Worm (Caenorhabditis elegans) whole organism, young adult: Measurements from ENCODE around the gene C06E2.5.
A peak's percentile ranks its signal among the peaks of the same experiment; 100 is the strongest.

Source experiments
- B0019.2 ChIP-seq: fragments of 200-800 bp; sonication (Bioruptor generic); conservative IDR thresholded peaks from 2 replicates; pipeline ENCODE4 v1.3.6; 2022; ENCODE audit warnings: missing genetic modification reagents, missing genetic modification characterization, missing compliant biosample characterization
- B0035.1 ChIP-seq: sonication (generic microtip); optimal IDR thresholded peaks from 2 replicates; lab custom pipeline; 2016; ENCODE audit warnings: missing genetic modification characterization, mild to moderate bottlenecking, missing compliant biosample characterization, missing genotype, missing genetic modification reagents
- C06A6.2 ChIP-seq: fragments of 200-800 bp; sonication (Bioruptor generic); conservative IDR thresholded peaks from 2 replicates; pipeline ENCODE4 v1.3.6; 2022; ENCODE audit warnings: missing genetic modification characterization, missing compliant biosample characterization
- F23B12.7 ChIP-seq: sonication (generic microtip); optimal IDR thresholded peaks from 2 replicates; lab custom pipeline; 2017; ENCODE audit warnings: missing genetic modification characterization, mild to moderate bottlenecking, missing compliant biosample characterization, antibody characterized with exemption, moderate library complexity; ENCODE audit not compliant: insufficient read depth
- F55B11.4 ChIP-seq: sonication (generic microtip); optimal IDR thresholded peaks from 2 replicates; lab custom pipeline; 2016; ENCODE audit warnings: missing compliant biosample characterization, missing genetic modification characterization, borderline replicate concordance; ENCODE audit not compliant: insufficient read depth
- K12H6.12 ChIP-seq: fragments of 200-800 bp; sonication (Bioruptor generic); optimal IDR thresholded peaks from 2 replicates; lab custom pipeline; 2018; ENCODE audit warnings: mild to moderate bottlenecking, missing genetic modification characterization, missing compliant biosample characterization
- T26A5.8 ChIP-seq: sonication (generic microtip); optimal IDR thresholded peaks from 2 replicates; lab custom pipeline; 2016; ENCODE audit warnings: missing genetic modification characterization, missing compliant biosample characterization
- Y53F4B.3 ChIP-seq: fragments of 200-800 bp; sonication (Bioruptor generic); IDR thresholded peaks from 2 replicates; pipeline ENCODE4 v1.3.6; 2022; ENCODE audit warnings: missing genetic modification reagents, missing genetic modification characterization, missing compliant biosample characterization
- Y53G8AR.9 ChIP-seq: fragments of 200-800 bp; sonication (Bioruptor generic); conservative IDR thresholded peaks from 2 replicates; pipeline ENCODE4 v1.3.6; 2022; ENCODE audit warnings: missing genetic modification reagents, missing genetic modification characterization, missing compliant biosample characterization
- akir-1 ChIP-seq: fragments of 200-800 bp; sonication (Bioruptor generic); optimal IDR thresholded peaks from 2 replicates; lab custom pipeline; 2018; ENCODE audit warnings: mild to moderate bottlenecking, missing genetic modification characterization, moderate library complexity, missing compliant biosample characterization
- ama-1 ChIP-seq, 3 experiments: fragments of 150-350 bp in 1 of 3; sonication (generic microtip) in 2 of 3; optimal IDR thresholded peaks; 2 replicates each; lab custom pipeline; 2014 to 2018; ENCODE audit warnings: missing biosample characterization in 2 of 3, missing genetic modification characterization in 2 of 3, missing genetic modification reagents in 2 of 3
- aptf-3 ChIP-seq: fragments of 200-800 bp; sonication (Bioruptor generic); IDR thresholded peaks from 2 replicates; pipeline ENCODE4 v1.3.6; 2022; ENCODE audit warnings: missing genetic modification characterization, missing compliant biosample characterization
- atf-7 ChIP-seq: sonication (generic microtip); optimal IDR thresholded peaks from 2 replicates; lab custom pipeline; 2017; ENCODE audit warnings: mild to moderate bottlenecking, missing genetic modification characterization, missing compliant biosample characterization
- cebp-1 ChIP-seq, 2 experiments: fragments of 200-800 bp in 1 of 2; sonication (Bioruptor generic) in 1 of 2; sonication (generic microtip) in 1 of 2; IDR thresholded peaks in 1 of 2; optimal IDR thresholded peaks in 1 of 2; 2 replicates each; pipeline versions ENCODE4 v1.3.6 to Lab custom; 2017 to 2022; ENCODE audit warnings: missing compliant biosample characterization in 2 of 2, missing genetic modification characterization in 2 of 2, mild to moderate bottlenecking in 1 of 2, missing genetic modification reagents in 1 of 2, moderate library complexity in 1 of 2
- cebp-2 ChIP-seq: fragments of 200-800 bp; sonication (Bioruptor generic); IDR thresholded peaks from 2 replicates; pipeline ENCODE4 v1.3.6; 2022; ENCODE audit warnings: missing genetic modification characterization, missing compliant biosample characterization
- ceh-100 ChIP-seq: fragments of 200-800 bp; sonication (Bioruptor generic); IDR thresholded peaks from 2 replicates; pipeline ENCODE4 v1.3.6; 2022; ENCODE audit warnings: missing genetic modification reagents, missing genetic modification characterization, missing compliant biosample characterization
- dox-1 ChIP-seq: fragments of 200-800 bp; sonication (Bioruptor generic); IDR thresholded peaks from 2 replicates; pipeline ENCODE4 v1.3.6; 2022; ENCODE audit warnings: missing genetic modification reagents, missing genetic modification characterization, missing compliant biosample characterization
- egl-44 ChIP-seq: fragments of 200-800 bp; sonication (Bioruptor generic); IDR thresholded peaks from 2 replicates; pipeline ENCODE4 v1.3.6; 2022; ENCODE audit warnings: missing genetic modification reagents, missing genetic modification characterization, missing compliant biosample characterization
- ets-4 ChIP-seq: fragments of 200-800 bp; sonication (Bioruptor generic); optimal IDR thresholded peaks from 2 replicates; lab custom pipeline; 2018; ENCODE audit warnings: mild to moderate bottlenecking, missing genetic modification characterization, missing compliant biosample characterization
- gei-17 ChIP-seq: fragments of 200-800 bp; sonication (Bioruptor generic); optimal IDR thresholded peaks from 2 replicates; lab custom pipeline; 2018; ENCODE audit warnings: mild to moderate bottlenecking, missing genetic modification characterization, missing compliant biosample characterization
- hlh-12 ChIP-seq: sonication (generic microtip); optimal IDR thresholded peaks from 2 replicates; lab custom pipeline; 2016; ENCODE audit warnings: missing genetic modification characterization, missing compliant biosample characterization
- hmg-20 ChIP-seq: fragments of 200-800 bp; sonication (Bioruptor generic); IDR thresholded peaks from 2 replicates; pipeline ENCODE4 v1.3.6; 2022; ENCODE audit warnings: missing genetic modification reagents, missing genetic modification characterization, missing compliant biosample characterization
- let-526 ChIP-seq: fragments of 200-800 bp; sonication (Bioruptor generic); IDR thresholded peaks from 2 replicates; pipeline ENCODE4 v1.3.6; 2022; ENCODE audit warnings: missing genetic modification reagents, missing genetic modification characterization, missing compliant biosample characterization
- lin-40 ChIP-seq: sonication (generic microtip); optimal IDR thresholded peaks from 2 replicates; lab custom pipeline; 2016; ENCODE audit warnings: missing genetic modification characterization, mild to moderate bottlenecking, missing compliant biosample characterization, missing genotype, missing genetic modification reagents
- lsy-27 ChIP-seq: sonication (generic microtip); optimal IDR thresholded peaks from 2 replicates; lab custom pipeline; 2017; ENCODE audit warnings: missing genetic modification characterization, mild to moderate bottlenecking, missing compliant biosample characterization, antibody characterized with exemption, missing genotype, borderline replicate concordance; ENCODE audit not compliant: insufficient read depth
- madf-10 ChIP-seq: sonication (generic microtip); optimal IDR thresholded peaks from 2 replicates; lab custom pipeline; 2016; ENCODE audit warnings: mild to moderate bottlenecking, missing genetic modification characterization, missing compliant biosample characterization
- madf-8 ChIP-seq: fragments of 200-800 bp; sonication (Bioruptor generic); conservative IDR thresholded peaks from 2 replicates; pipeline ENCODE4 v1.3.6; 2022; ENCODE audit warnings: missing genetic modification reagents, missing genetic modification characterization, missing compliant biosample characterization
- mcd-1 ChIP-seq: fragments of 200-800 bp; sonication (Bioruptor generic); IDR thresholded peaks from 2 replicates; pipeline ENCODE4 v1.3.6; 2022; ENCODE audit warnings: missing genetic modification reagents, missing genetic modification characterization, missing compliant biosample characterization
- mes-4 ChIP-seq: sonication (generic microtip); optimal IDR thresholded peaks from 2 replicates; lab custom pipeline; 2016; ENCODE audit warnings: missing genotype, missing genetic modification characterization, missing compliant biosample characterization
- nfya-2 ChIP-seq: fragments of 200-800 bp; sonication (Bioruptor generic); IDR thresholded peaks from 2 replicates; pipeline ENCODE4 v1.3.6; 2022; ENCODE audit warnings: missing genetic modification reagents, missing genetic modification characterization, missing compliant biosample characterization
- nhr-27 ChIP-seq: fragments of 200-800 bp; sonication (Bioruptor generic); optimal IDR thresholded peaks from 2 replicates; lab custom pipeline; 2018; ENCODE audit warnings: mild to moderate bottlenecking, missing genetic modification characterization, moderate library complexity, missing compliant biosample characterization
- nhr-80 ChIP-seq: sonication (generic microtip); optimal IDR thresholded peaks from 2 replicates; lab custom pipeline; 2016; ENCODE audit warnings: missing genetic modification characterization, missing compliant biosample characterization
- nhr-90 ChIP-seq: sonication (generic microtip); optimal IDR thresholded peaks from 2 replicates; lab custom pipeline; 2016; ENCODE audit warnings: missing genotype, mild to moderate bottlenecking, missing genetic modification characterization, missing compliant biosample characterization
- rcor-1 ChIP-seq: fragments of 200-800 bp; sonication (Bioruptor generic); IDR thresholded peaks from 2 replicates; pipeline ENCODE4 v1.3.6; 2022; ENCODE audit warnings: missing genetic modification reagents, missing genetic modification characterization, missing compliant biosample characterization
- rpc-1 ChIP-seq, 2 experiments: fragments of 150-350 bp in 1 of 2; sonication (generic microtip) in 1 of 2; optimal IDR thresholded peaks; 2 replicates each; lab custom pipeline; 2014 to 2018; ENCODE audit warnings: missing biosample characterization in 1 of 2, missing genetic modification characterization in 1 of 2, missing genetic modification reagents in 1 of 2, missing genotype in 1 of 2
- snpc-1.1 ChIP-seq: sonication (generic microtip); optimal IDR thresholded peaks from 2 replicates; lab custom pipeline; 2017; ENCODE audit warnings: missing genetic modification characterization, mild to moderate bottlenecking, missing compliant biosample characterization, antibody characterized with exemption, moderate library complexity, missing genotype, missing genetic modification reagents; ENCODE audit not compliant: insufficient read depth
- snpc-1.3 ChIP-seq: sonication (generic microtip); optimal IDR thresholded peaks from 2 replicates; lab custom pipeline; 2017; ENCODE audit warnings: missing genetic modification characterization, mild to moderate bottlenecking, missing compliant biosample characterization, antibody characterized with exemption, moderate library complexity, missing genotype, missing genetic modification reagents; ENCODE audit not compliant: insufficient read depth
- snpc-3.4 ChIP-seq: sonication (generic microtip); optimal IDR thresholded peaks from 2 replicates; lab custom pipeline; 2017; ENCODE audit warnings: missing genetic modification characterization, mild to moderate bottlenecking, missing compliant biosample characterization, antibody characterized with exemption, moderate library complexity, missing genotype, missing genetic modification reagents
- snpc-4 ChIP-seq, 5 experiments: fragments of 150-350 bp in 1 of 5; sonication (generic microtip) in 4 of 5; optimal IDR thresholded peaks; 2 replicates each; lab custom pipeline; 2014 to 2018; ENCODE audit warnings: missing genetic modification characterization in 5 of 5, missing biosample characterization in 3 of 5, antibody characterized with exemption in 2 of 5, mild to moderate bottlenecking in 2 of 5, missing compliant biosample characterization in 2 of 5, missing genotype in 2 of 5, moderate library complexity in 2 of 5, missing genetic modification reagents in 1 of 5
- tbp1 ChIP-seq: fragments of 200-800 bp; sonication (Bioruptor generic); optimal IDR thresholded peaks from 2 replicates; lab custom pipeline; 2018; ENCODE audit warnings: mild to moderate bottlenecking, missing genetic modification characterization, missing compliant biosample characterization
- tlf-1 ChIP-seq: fragments of 200-800 bp; sonication (Bioruptor generic); optimal IDR thresholded peaks from 2 replicates; lab custom pipeline; 2018; ENCODE audit warnings: mild to moderate bottlenecking, missing genetic modification characterization, missing compliant biosample characterization
- zim-3 ChIP-seq: sonication (generic microtip); optimal IDR thresholded peaks from 2 replicates; lab custom pipeline; 2017; ENCODE audit warnings: mild to moderate bottlenecking, missing genetic modification characterization, moderate library complexity, missing compliant biosample characterization
- ztf-22 ChIP-seq: fragments of 200-800 bp; sonication (Bioruptor generic); optimal IDR thresholded peaks from 2 replicates; lab custom pipeline; 2018; ENCODE audit warnings: mild to moderate bottlenecking, missing genetic modification characterization, moderate library complexity, missing compliant biosample characterization
- ztf-25 ChIP-seq: fragments of 200-800 bp; sonication (Bioruptor generic); IDR thresholded peaks from 2 replicates; pipeline ENCODE4 v1.3.6; 2022; ENCODE audit warnings: missing genetic modification reagents, missing genetic modification characterization, missing compliant biosample characterization
- ztf-26 ChIP-seq: sonication (generic microtip); optimal IDR thresholded peaks from 2 replicates; lab custom pipeline; 2017; ENCODE audit warnings: missing genetic modification characterization, missing compliant biosample characterization

The C06E2.5 gene

ce11 chrX:8810908-8811307, 46.8 kb downstream of the C06E2.5 start, which contains the start of gene R04E5.9 (continued):
- TF ChIP-seq cebp-1 (GFP tag; IDR thresholded peaks at IDR 0.05; lab: Robert Waterston, UW) (peak; percentile 17; the same call in 1 of the 2 replicates), cebp-1 (tag; optimal IDR thresholded peaks at IDR 0.05; lab: Kevin White, UChicago) (peak; percentile 87), lin-40 (tag; lab: Kevin White, UChicago) (peak; percentile 91), snpc-4 (GFP tag; optimal IDR thresholded peaks at IDR 0.05; lab: Kevin White, UChicago) (peak; percentile 35), snpc-4 (tag; optimal IDR thresholded peaks at IDR 0.05; lab: Kevin White, UChicago) (peak; percentile 17 to 72 (median 60)), B0019.2 (GFP tag; lab: Robert Waterston, UW) (no peak), T26A5.8 (tag; lab: Kevin White, UChicago) (no peak), cebp-2 (GFP tag; lab: Robert Waterston, UW) (no peak), rpc-1 (optimal IDR thresholded peaks at IDR 0.05; lab: Kevin White, UChicago) (no peak), rpc-1 (tag; optimal IDR thresholded peaks at IDR 0.05; lab: Kevin White, UChicago) (no peak), nfya-2 (GFP tag; lab: Robert Waterston, UW) (no peak), K12H6.12 (tag; lab: Kevin White, UChicago) (peak; percentile 89), egl-44 (GFP tag; lab: Robert Waterston, UW) (peak; percentile 61; the same call in 1 of the 2 replicates), nhr-27 (tag; lab: Kevin White, UChicago) (no peak), zim-3 (tag; lab: Kevin White, UChicago) (no peak), Y53F4B.3 (GFP tag; lab: Robert Waterston, UW) (no peak), ztf-22 (GFP tag; lab: Kevin White, UChicago) (peak; percentile 82), rcor-1 (GFP tag; lab: Robert Waterston, UW) (no peak; the same call in 1 of the 2 replicates), aptf-3 (GFP tag; lab: Robert Waterston, UW) (no peak), nhr-90 (tag; lab: Kevin White, UChicago) (peak; percentile 84), madf-8 (GFP tag; lab: Robert Waterston, UW) (no peak), Y53G8AR.9 (GFP tag; lab: Robert Waterston, UW) (no peak), ztf-26 (tag; lab: Kevin White, UChicago) (peak; percentile 69), akir-1 (GFP tag; lab: Kevin White, UChicago) (no peak), atf-7 (tag; lab: Kevin White, UChicago) (peak; percentile 64), madf-10 (tag; lab: Kevin White, UChicago) (peak; percentile 85), F23B12.7 (tag; lab: Kevin White, UChicago) (no peak), ceh-100 (GFP tag; lab: Robert Waterston, UW) (no peak), tbp1 (GFP tag; lab: Kevin White, UChicago) (peak; percentile 68), C06A6.2 (GFP tag; lab: Robert Waterston, UW) (0 out of 2 replicates have a peak, but pooled peaks have one; percentile 42), hlh-12 (tag; lab: Kevin White, UChicago) (no peak), ets-4 (GFP tag; lab: Kevin White, UChicago) (peak; percentile 91), lsy-27 (no peak), snpc-3.4 (tag; lab: Kevin White, UChicago) (no peak), hmg-20 (GFP tag; lab: Robert Waterston, UW) (peak; percentile 50; the same call in 1 of the 2 replicates), F55B11.4 (tag; lab: Kevin White, UChicago) (no peak), snpc-1.3 (tag; lab: Kevin White, UChicago) (no peak), ama-1 (optimal IDR thresholded peaks at IDR 0.05; lab: Kevin White, UChicago) (no peak), ama-1 (GFP tag; optimal IDR thresholded peaks at IDR 0.05; lab: Kevin White, UChicago) (peak in 1 of 2 experiments; percentile 0), mcd-1 (GFP tag; lab: Robert Waterston, UW) (peak; percentile 61), snpc-1.1 (no peak), dox-1 (GFP tag; lab: Robert Waterston, UW) (peak; percentile 91), let-526 (GFP tag; lab: Robert Waterston, UW) (0 out of 2 replicates have a peak, but pooled peaks have one; percentile 36), B0035.1 (tag; lab: Kevin White, UChicago) (peak; percentile 28), nhr-80 (tag; lab: Kevin White, UChicago) (peak; percentile 99), mes-4 (tag; lab: Kevin White, UChicago) (no peak), ztf-25 (GFP tag; lab: Robert Waterston, UW) (no peak), gei-17 (GFP tag; lab: Kevin White, UChicago) (peak; percentile 51), tlf-1 (peak; percentile 34)
